Fruit fly (Drosophila melanogaster): ENCODE results near the gene Tbh.
A peak's percentile ranks its signal among the peaks of the same experiment; 100 is the strongest.

The Tbh gene

DNA sequence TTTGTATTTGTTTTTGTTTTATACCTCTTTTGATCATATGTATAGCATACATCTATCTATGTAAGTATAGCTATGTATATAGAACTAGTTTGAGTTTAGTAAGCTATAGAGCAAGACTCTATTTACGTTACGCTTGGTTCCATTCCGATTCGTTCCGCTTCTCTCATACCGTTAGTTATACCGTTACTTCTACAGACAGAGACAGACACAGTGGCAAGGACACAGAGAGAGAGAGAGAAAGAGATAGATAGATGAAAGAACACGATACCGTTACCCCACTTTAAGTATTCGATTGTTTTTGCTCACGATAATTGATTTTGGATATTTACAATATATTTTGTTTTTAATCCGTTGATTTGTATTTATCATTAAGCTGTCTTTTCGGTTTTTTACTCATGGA, 51.0 kb downstream of the Tbh start:
- TF ChIP-seq pfk (GFP tag; optimal IDR thresholded peaks at IDR 0.05) (peak; percentile 76), CG10321 (GFP tag; IDR thresholded peaks at IDR 0.05) (no peak), pros (GFP tag; optimal IDR thresholded peaks at IDR 0.05) (no peak), CG6689 (GFP tag; IDR thresholded peaks at IDR 0.05) (no peak)

DNA sequence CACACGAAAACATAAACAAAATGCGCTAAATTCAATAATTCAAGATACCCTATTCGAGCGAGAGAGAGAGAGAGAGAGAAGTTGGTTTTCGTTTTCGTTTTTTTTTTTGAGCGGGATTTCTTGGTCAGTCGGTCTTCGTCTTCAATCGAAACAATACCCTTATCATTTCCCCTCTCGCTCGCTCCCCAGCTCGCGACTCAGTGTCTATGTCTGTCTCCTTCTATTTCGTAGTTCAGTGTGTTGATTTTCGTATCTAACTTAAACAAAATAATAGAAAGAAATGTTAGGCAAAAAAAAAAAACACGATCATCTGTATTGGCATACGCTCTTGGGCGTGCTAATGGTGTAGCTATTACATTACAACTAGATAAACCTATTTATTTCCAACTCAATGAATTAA, 53.8 kb downstream of the Tbh start:
- TF ChIP-seq CG31441 (GFP tag; IDR thresholded peaks at IDR 0.05), result no peak
- TF ChIP-seq CG6654 (GFP tag; optimal IDR thresholded peaks at IDR 0.05), result no peak
- TF ChIP-seq sima (GFP tag; optimal IDR thresholded peaks at IDR 0.05), result no peak
- no peak for TF ChIP-seq Opbp (GFP tag; IDR thresholded peaks at IDR 0.05; ENCODE audit: partially characterized antibody)
- peak; percentile 39 for TF ChIP-seq sqz (GFP tag; optimal IDR thresholded peaks at IDR 0.05)
- TF ChIP-seq dimm (GFP tag; IDR thresholded peaks at IDR 0.05), result no peak
- no peak for TF ChIP-seq CG18619 (GFP tag; optimal IDR thresholded peaks at IDR 0.05)
- no peak for TF ChIP-seq CG32767 (GFP tag; IDR thresholded peaks at IDR 0.05)
- TF ChIP-seq CG1832 (GFP tag; optimal IDR thresholded peaks at IDR 0.05), result peak; percentile 56
- no peak for TF ChIP-seq run (tag; optimal IDR thresholded peaks at IDR 0.05)
- TF ChIP-seq chinmo (GFP tag; IDR thresholded peaks at IDR 0.05; ENCODE audit: partially characterized antibody), result no peak
- TF ChIP-seq sc (optimal IDR thresholded peaks at IDR 0.05), result no peak
- no peak for TF ChIP-seq sc (GFP tag; optimal IDR thresholded peaks at IDR 0.05)
- TF ChIP-seq CG10321 (GFP tag; IDR thresholded peaks at IDR 0.05), result peak; percentile 64
- TF ChIP-seq CHES-1-like (GFP tag; optimal IDR thresholded peaks at IDR 0.05), result no peak
- no peak for TF ChIP-seq Lhr (GFP tag; optimal IDR thresholded peaks at IDR 0.05)
- no peak for TF ChIP-seq grn (GFP tag; optimal IDR thresholded peaks at IDR 0.05)
- no peak for TF ChIP-seq Dref (GFP tag; IDR thresholded peaks at IDR 0.05)
- TF ChIP-seq bbx (GFP tag; IDR thresholded peaks at IDR 0.05; ENCODE audit: partially characterized antibody), result no peak
- no peak for TF ChIP-seq Gsc (GFP tag; IDR thresholded peaks at IDR 0.05)
- TF ChIP-seq CG17361 (GFP tag; IDR thresholded peaks at IDR 0.05), result no peak
- TF ChIP-seq D19A (tag; optimal IDR thresholded peaks at IDR 0.05), result peak; percentile 52
- no peak for TF ChIP-seq CrebB (tag; optimal IDR thresholded peaks at IDR 0.05)
- TF ChIP-seq Trl (optimal IDR thresholded peaks at IDR 0.05), result peak in 1 of 2 experiments; percentile 18
- no peak for TF ChIP-seq Trl (GFP tag; optimal IDR thresholded peaks at IDR 0.05)
- TF ChIP-seq cg (GFP tag; optimal IDR thresholded peaks at IDR 0.05), result peak; percentile 21
- no peak for TF ChIP-seq twi (tag; optimal IDR thresholded peaks at IDR 0.05)
- no peak for TF ChIP-seq CG7987 (GFP tag; optimal IDR thresholded peaks at IDR 0.05)
- no peak for TF ChIP-seq Max (GFP tag; optimal IDR thresholded peaks at IDR 0.05)
- TF ChIP-seq Hr39 (optimal IDR thresholded peaks at IDR 0.05), result no peak
- no peak for TF ChIP-seq CG31224 (GFP tag; IDR thresholded peaks at IDR 0.05)
- TF ChIP-seq tgo (GFP tag; IDR thresholded peaks at IDR 0.05), result no peak
- TF ChIP-seq sens (GFP tag), result peak; percentile 41
- no peak for TF ChIP-seq Nf-YB (GFP tag; optimal IDR thresholded peaks at IDR 0.05)
- TF ChIP-seq CG1024 (GFP tag; IDR thresholded peaks at IDR 0.05), result no peak
- TF ChIP-seq stc (GFP tag; IDR thresholded peaks at IDR 0.05), result no peak
- TF ChIP-seq jing (GFP tag; optimal IDR thresholded peaks at IDR 0.05), result no peak

DNA sequence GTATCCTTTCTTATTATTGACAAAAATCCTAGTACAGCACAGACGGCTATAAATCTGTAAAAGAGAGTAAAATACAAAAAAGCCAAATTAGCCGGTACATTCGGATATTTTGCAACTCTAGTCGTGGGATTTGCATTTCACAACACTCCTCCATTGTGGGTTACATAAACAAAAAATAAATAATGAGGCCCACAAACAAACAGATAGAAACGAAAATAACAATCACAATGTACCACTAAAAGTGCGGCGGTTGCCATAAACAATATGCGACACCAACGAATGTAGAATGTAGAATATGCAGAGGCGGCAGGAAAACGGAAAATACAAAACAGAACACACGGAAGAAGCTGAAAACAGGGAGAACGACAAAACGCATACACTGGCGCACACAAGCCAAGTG, 60.6 kb downstream of the Tbh start:
- no peak for TF ChIP-seq caup (GFP tag; optimal IDR thresholded peaks at IDR 0.05; ENCODE audit: severe bottlenecking)
- TF ChIP-seq CG11560 (tag; IDR thresholded peaks at IDR 0.05), result no peak
- no peak for TF ChIP-seq Bdp1 (GFP tag; optimal IDR thresholded peaks at IDR 0.05)
- no peak for TF ChIP-seq B-H1 (GFP tag; IDR thresholded peaks at IDR 0.05)
- TF ChIP-seq CG8478 (optimal IDR thresholded peaks at IDR 0.05), result no peak
- TF ChIP-seq CG34422 (GFP tag; IDR thresholded peaks at IDR 0.05), result no peak
- no peak for TF ChIP-seq tx (GFP tag; optimal IDR thresholded peaks at IDR 0.05)
- TF ChIP-seq Neu2 (GFP tag; optimal IDR thresholded peaks at IDR 0.05; ENCODE audit: borderline replicate concordance), result peak; percentile 58
- TF ChIP-seq CG7963 (GFP tag; IDR thresholded peaks at IDR 0.05; ENCODE audit: partially characterized antibody), result no peak
- TF ChIP-seq CG10959 (GFP tag; IDR thresholded peaks at IDR 0.05), result no peak
- no peak for TF ChIP-seq tin (GFP tag; optimal IDR thresholded peaks at IDR 0.05)
- TF ChIP-seq sim (GFP tag; IDR thresholded peaks at IDR 0.05), result no peak
- TF ChIP-seq schlank (tag; optimal IDR thresholded peaks at IDR 0.05), result no peak
- no peak for TF ChIP-seq PHDP (tag; optimal IDR thresholded peaks at IDR 0.05)

Measured in whole organism, embryonic.